Worm (Caenorhabditis elegans): Measurements from ENCODE around the gene str-30.

- TF ChIP-seq ttx-3 (tag; optimal IDR thresholded peaks at IDR 0.05) = no peak
- no peak for TF ChIP-seq ceh-24 (tag; optimal IDR thresholded peaks at IDR 0.05)
- no peak for TF ChIP-seq gmeb-2 (tag; optimal IDR thresholded peaks at IDR 0.05)
- no peak for TF ChIP-seq C08G9.2 (tag; optimal IDR thresholded peaks at IDR 0.05)
- TF ChIP-seq F13H6.1 (tag; optimal IDR thresholded peaks at IDR 0.05) = no peak
These were observed 47.7 kb upstream of the str-30 start for ce11 chrV:3677212-3677611.
